Worm (Caenorhabditis elegans): ENCODE data around the gene ser-1.

DNA sequence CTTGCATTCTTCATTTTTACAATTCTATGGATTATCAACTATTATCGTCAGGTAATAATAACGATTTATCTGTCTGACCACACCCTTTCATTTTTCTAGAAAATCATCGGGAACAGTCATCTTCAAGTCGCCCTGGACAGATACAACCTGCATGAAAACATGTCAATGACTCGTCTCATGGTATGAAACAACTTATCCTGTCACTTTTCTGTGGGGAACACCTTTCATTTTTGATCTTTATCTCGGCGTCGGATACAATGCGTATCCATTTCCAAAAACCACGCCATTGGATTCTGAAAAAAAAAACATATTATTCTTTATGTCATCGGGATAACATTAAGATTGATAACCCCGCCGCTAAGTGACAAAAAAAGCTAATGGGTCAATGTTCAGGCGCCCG lies 18.6 kb upstream of the ser-1 start:
- TF ChIP-seq zfp-3 (GFP tag; conservative IDR thresholded peaks at IDR 0.05) (no peak), hlh-11 (tag; optimal IDR thresholded peaks at IDR 0.05) (peak; percentile 34), zag-1 (tag; optimal IDR thresholded peaks at IDR 0.05) (no peak), ztf-11 (tag; optimal IDR thresholded peaks at IDR 0.05) (no peak), php-3 (GFP tag; IDR thresholded peaks at IDR 0.05) (no peak)

All from whole organism, L4 larva.